Worm (Caenorhabditis elegans): ENCODE results near the gene trp-2.

The trp-2 gene

DNA sequence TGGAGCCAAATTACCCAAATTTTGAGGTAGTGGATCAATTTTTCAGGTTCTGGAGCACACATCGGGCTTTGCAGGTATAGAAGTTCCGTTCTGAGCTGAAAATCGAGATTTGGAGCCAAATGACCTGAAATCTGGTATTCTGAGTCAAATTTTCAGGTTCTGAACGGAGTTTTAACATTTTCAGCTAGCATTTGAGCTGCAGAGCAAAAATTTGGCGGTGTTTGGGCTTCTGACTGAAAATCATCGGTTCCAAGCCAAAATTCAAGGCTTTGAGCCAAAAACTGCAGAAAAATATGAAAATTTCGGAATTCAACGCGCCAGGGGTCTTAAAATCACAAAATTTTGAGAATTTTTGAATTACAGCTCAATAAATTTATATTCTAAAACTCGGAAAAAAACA lies 39.3 kb downstream of the trp-2 start, which contains the start of the genes clc-26 and E_BE45912.2:
clc-26 (minus strand) TSS at position 101 of the 400 bp plus-strand sequence.
E_BE45912.2 (minus strand) TSS at position 139 of the 400 bp plus-strand sequence.
- TF ChIP-seq ZK546.5 (tag; optimal IDR thresholded peaks at IDR 0.05), result no peak
- peak in 1 of 2 experiments; percentile 9 for TF ChIP-seq unc-62 (GFP tag; optimal IDR thresholded peaks at IDR 0.05 in 1 of 2)
- TF ChIP-seq unc-62 (tag; optimal IDR thresholded peaks at IDR 0.05), result no peak

DNA sequence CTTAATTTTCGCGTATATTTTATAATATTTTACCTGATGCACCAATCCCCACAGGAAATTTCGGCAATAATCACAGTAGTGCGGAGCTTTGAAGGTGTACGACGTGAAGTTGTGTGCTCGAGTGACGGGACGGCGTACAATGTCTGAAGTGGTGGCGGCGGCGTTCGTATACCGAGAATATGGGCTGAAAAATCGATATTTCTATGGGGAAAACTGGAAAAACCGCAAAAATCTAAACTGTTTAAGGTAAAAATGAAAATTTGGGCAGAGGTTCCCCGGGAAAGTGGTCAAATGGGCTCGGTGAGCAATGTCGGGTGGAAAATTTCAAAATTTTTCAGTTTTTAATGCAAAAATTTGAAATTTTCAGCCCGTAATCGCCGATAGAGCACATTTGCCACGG lies 43.2 kb downstream of the trp-2 start:
- TF ChIP-seq ztf-11 (tag; optimal IDR thresholded peaks at IDR 0.05), result no peak
- no peak for TF ChIP-seq zfp-2 (tag; optimal IDR thresholded peaks at IDR 0.05)
- TF ChIP-seq zfp-3 (GFP tag; conservative IDR thresholded peaks at IDR 0.05), result no peak
- no peak for TF ChIP-seq zip-11 (GFP tag; IDR thresholded peaks at IDR 0.05)
- TF ChIP-seq lir-3 (tag; optimal IDR thresholded peaks at IDR 0.05), result no peak
- TF ChIP-seq saeg-2 (GFP tag; IDR thresholded peaks at IDR 0.05), result no peak
- no peak for TF ChIP-seq ceh-82 (tag; optimal IDR thresholded peaks at IDR 0.05)
- TF ChIP-seq rbr-2 (tag; optimal IDR thresholded peaks at IDR 0.05), result no peak
- TF ChIP-seq dmd-6 (GFP tag; IDR thresholded peaks at IDR 0.05), result no peak
- TF ChIP-seq spr-1 (tag; optimal IDR thresholded peaks at IDR 0.05), result no peak
- TF ChIP-seq unc-39 (tag; optimal IDR thresholded peaks at IDR 0.05), result no peak
- TF ChIP-seq nhr-48 (tag; optimal IDR thresholded peaks at IDR 0.05), result no peak
- no peak for TF ChIP-seq ZK546.5 (tag; optimal IDR thresholded peaks at IDR 0.05)
- TF ChIP-seq ceh-32 (tag; optimal IDR thresholded peaks at IDR 0.05; ENCODE audit: poor library complexity), result no peak

DNA sequence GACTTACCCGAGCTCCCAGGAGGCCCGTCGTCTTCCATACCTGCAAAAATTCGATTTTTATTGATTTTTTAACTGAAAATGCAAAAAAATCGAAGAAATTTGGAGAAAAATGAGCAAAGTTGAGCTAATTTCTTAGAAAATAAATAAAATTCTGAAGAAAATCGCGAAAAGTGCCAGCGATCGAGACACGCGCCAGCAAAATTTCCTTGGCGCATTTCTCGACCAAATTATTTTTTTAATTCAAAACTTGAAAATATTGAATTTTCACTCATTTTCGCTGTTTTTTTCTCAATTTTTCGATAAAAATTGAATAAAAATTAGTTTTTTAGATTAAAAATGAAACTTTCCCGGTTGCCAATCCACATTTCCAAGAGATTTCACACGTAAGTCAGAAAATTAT lies 45.5 kb downstream of the trp-2 start, which contains the start of the genes chin-1 and BE0003N10.1:
chin-1 (minus strand) TSS at position 40 of the 400 bp plus-strand sequence.
BE0003N10.1 (plus strand) TSS at position 320 of the 400 bp plus-strand sequence.
- TF ChIP-seq mep-1 (tag; optimal IDR thresholded peaks at IDR 0.05), result peak; percentile 3
- peak; percentile 12 for TF ChIP-seq rbr-2 (tag; optimal IDR thresholded peaks at IDR 0.05)
- TF ChIP-seq nhr-102 (tag; optimal IDR thresholded peaks at IDR 0.05), result peak; percentile 7
- TF ChIP-seq fkh-10 (GFP tag; optimal IDR thresholded peaks at IDR 0.05), result peak; percentile 5
- peak; percentile 27 for TF ChIP-seq lin-13 (GFP tag; optimal IDR thresholded peaks at IDR 0.05)
- TF ChIP-seq lin-38 (GFP tag; IDR thresholded peaks at IDR 0.05), result peak; percentile 66
- no peak for TF ChIP-seq daf-16 (GFP tag; optimal IDR thresholded peaks at IDR 0.05)
- TF ChIP-seq daf-16 (tag; optimal IDR thresholded peaks at IDR 0.05), result peak; percentile 36
- peak in 1 of 2 experiments; percentile 76 for TF ChIP-seq lsy-2 (tag; optimal IDR thresholded peaks at IDR 0.05)
- TF ChIP-seq mes-2 (tag; optimal IDR thresholded peaks at IDR 0.05; ENCODE audit: poor library complexity, severe bottlenecking), result peak; percentile 63
- TF ChIP-seq hif-1 (tag; optimal IDR thresholded peaks at IDR 0.05), result no peak
- peak; percentile 64 for TF ChIP-seq dpl-1 (GFP tag; optimal IDR thresholded peaks at IDR 0.05)
- TF ChIP-seq dve-1 (tag; optimal IDR thresholded peaks at IDR 0.05; ENCODE audit: insufficient read depth), result peak; percentile 37
- no peak for TF ChIP-seq spr-3 (GFP tag; optimal IDR thresholded peaks at IDR 0.05)
- TF ChIP-seq daf-8 (GFP tag; IDR thresholded peaks at IDR 0.05), result no peak

DNA sequence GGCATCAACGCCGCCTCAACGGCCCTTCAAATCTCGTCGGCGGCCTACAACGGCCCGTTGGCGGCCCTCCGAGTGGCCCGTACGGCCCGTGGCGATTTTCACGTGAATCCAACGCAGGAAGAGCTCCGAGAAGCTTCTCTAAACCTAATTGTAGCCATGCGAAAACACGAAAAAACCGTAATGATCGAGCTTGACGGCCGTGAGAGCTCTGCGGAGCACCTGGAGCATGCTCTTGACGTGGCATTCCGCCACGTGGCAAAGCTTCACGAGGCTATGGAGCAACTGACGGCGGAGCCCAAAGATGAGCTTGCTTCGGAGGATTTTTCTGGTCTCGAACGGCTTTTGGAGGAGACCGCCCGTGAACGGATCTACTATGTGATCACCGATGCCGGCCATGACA lies 48.4 kb downstream of the trp-2 start:
- TF ChIP-seq ZK546.5 (tag; optimal IDR thresholded peaks at IDR 0.05), result no peak
- no peak for TF ChIP-seq mes-2 (tag; optimal IDR thresholded peaks at IDR 0.05; ENCODE audit: poor library complexity, severe bottlenecking)
- TF ChIP-seq set-16 (GFP tag; IDR thresholded peaks at IDR 0.05), result peak; percentile 70
- TF ChIP-seq ceh-82 (tag; optimal IDR thresholded peaks at IDR 0.05), result no peak
- TF ChIP-seq F37D6.2 (tag; optimal IDR thresholded peaks at IDR 0.05), result no peak
- TF ChIP-seq zip-2 (tag; optimal IDR thresholded peaks at IDR 0.05), result no peak
- no peak for TF ChIP-seq zfp-2 (tag; optimal IDR thresholded peaks at IDR 0.05)

DNA sequence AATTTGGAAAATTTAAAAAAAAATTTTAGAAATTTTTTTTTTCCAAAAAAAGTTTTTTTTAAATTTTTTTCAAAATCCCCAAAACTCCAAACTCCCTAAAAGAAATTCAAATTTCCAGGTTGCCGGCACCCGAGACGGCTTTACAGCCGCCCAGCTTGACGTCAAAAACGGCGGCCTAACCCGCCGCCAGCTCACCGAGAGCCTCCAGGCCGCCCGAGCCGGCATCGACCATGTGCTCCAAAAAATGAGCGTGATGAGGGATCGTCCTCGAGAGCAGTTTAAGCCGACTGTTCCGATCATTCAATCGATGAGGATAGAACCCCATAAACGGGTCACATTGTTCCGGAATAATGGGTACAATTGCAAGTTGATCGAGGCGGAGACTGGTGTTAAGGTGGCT lies 52.1 kb downstream of the trp-2 start:
- no peak for TF ChIP-seq T20F7.1 (GFP tag; optimal IDR thresholded peaks at IDR 0.05)
- no peak for TF ChIP-seq F26F4.8 (GFP tag; conservative IDR thresholded peaks at IDR 0.05)
- TF ChIP-seq set-16 (GFP tag; IDR thresholded peaks at IDR 0.05), result peak; percentile 85
